Worm (Caenorhabditis elegans): ENCODE measurements around the gene col-152.

DNA sequence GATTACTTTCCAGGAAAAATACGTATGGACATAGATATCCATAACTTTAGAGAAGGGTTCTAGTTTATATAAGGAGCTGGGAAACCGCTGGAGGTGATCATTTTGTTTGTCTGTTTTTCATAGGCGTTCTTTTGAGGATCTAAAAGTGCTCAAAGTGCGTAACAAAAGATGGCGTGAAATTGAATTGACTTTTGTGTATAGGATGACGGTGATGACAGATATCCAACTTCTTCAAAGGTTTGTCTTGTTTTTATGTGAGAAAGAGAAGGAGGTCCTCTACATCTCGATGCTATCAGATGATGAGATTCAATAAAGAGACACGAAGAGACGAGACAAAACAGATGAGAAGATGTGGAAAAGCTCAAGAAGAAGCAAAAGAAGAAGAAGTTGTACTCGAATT lies 44.0 kb upstream of the col-152 start:
- TF ChIP-seq snpc-4 (GFP tag; optimal IDR thresholded peaks at IDR 0.05) (no peak), snpc-4 (tag; optimal IDR thresholded peaks at IDR 0.05) (no peak), Y53F4B.3 (GFP tag; IDR thresholded peaks at IDR 0.05) (no peak), madf-6 (GFP tag; IDR thresholded peaks at IDR 0.05) (no peak), D2030.7 (GFP tag; IDR thresholded peaks at IDR 0.05) (no peak), ama-1 (optimal IDR thresholded peaks at IDR 0.05) (no peak), ama-1 (GFP tag; optimal IDR thresholded peaks at IDR 0.05) (no peak), sea-2 (GFP tag; IDR thresholded peaks at IDR 0.05) (no peak), sdz-38 (tag; optimal IDR thresholded peaks at IDR 0.05) (no peak), aptf-2 (GFP tag; conservative IDR thresholded peaks at IDR 0.05) (no peak), unc-62 (GFP tag; optimal IDR thresholded peaks at IDR 0.05) (no peak), hsf-1 (GFP tag; IDR thresholded peaks at IDR 0.05) (no peak), ekl-4 (GFP tag; IDR thresholded peaks at IDR 0.05) (no peak), him-1 (tag; optimal IDR thresholded peaks at IDR 0.05) (no peak), let-607 (tag; optimal IDR thresholded peaks at IDR 0.05) (no peak), chd-7 (tag; optimal IDR thresholded peaks at IDR 0.05) (no peak)
